Fruit fly (Drosophila melanogaster) whole organism: ENCODE results near the gene Aatf.

Experiments used
- CG8478 ChIP-seq: fragments of >200 bp; optimal IDR thresholded peaks from 2 replicates; lab custom pipeline; 2018; ENCODE audit warnings: inconsistent platforms
- Dll ChIP-seq: fragments of >200 bp; optimal IDR thresholded peaks from 2 replicates; lab custom pipeline; 2017
- EcR ChIP-seq, 2 experiments: fragments of >200 bp; optimal IDR thresholded peaks; 2 replicates each; lab custom pipeline; 2017; ENCODE audit warnings: missing biosample characterization in 2 of 2, missing genetic modification characterization in 2 of 2, missing genetic modification reagents in 2 of 2
- pan ChIP-seq: fragments of >200 bp; optimal IDR thresholded peaks from 2 replicates; lab custom pipeline; 2017
- psq ChIP-seq: fragments of >200 bp; optimal IDR thresholded peaks from 2 replicates; lab custom pipeline; 2017
- usp ChIP-seq: fragments of >200 bp; optimal IDR thresholded peaks from 2 replicates; lab custom pipeline; 2017; ENCODE audit warnings: missing biosample characterization, missing genetic modification characterization, mixed read lengths

The Aatf gene

dm6 chr2L:6698387-6698786 lies 19.0 kb upstream of the Aatf start:
- TF ChIP-seq EcR (GFP tag; optimal IDR thresholded peaks at IDR 0.05; lab: Kevin White, UChicago) (no peak), CG8478 (lab: Kevin White, UChicago) (no peak), pan (lab: Kevin White, UChicago) (no peak), psq (no peak), usp (GFP tag; lab: Kevin White, UChicago) (no peak), Dll (no peak)

DNA sequence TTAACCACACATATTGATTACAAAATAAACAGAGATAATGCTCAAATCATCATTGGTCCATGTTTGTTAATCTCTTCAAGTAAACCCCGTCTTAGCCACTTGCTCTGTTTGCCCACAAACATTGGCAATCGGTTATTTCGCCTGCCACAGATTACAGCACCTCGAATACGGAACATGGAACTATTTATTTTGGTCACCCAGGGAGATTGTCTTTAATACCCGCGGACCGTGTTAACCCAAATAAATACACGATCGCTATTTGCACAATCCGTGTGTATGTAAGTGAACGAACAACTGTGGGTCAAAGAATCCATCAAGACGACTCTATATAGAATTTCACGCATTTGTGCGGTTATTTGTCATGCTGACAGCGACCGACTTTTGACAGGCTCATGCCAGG lies 16.7 kb upstream of the Aatf start:
- TF ChIP-seq EcR (GFP tag; optimal IDR thresholded peaks at IDR 0.05; lab: Kevin White, UChicago): no peak
- no peak for TF ChIP-seq pan (lab: Kevin White, UChicago)
- TF ChIP-seq CG8478 (lab: Kevin White, UChicago): no peak
- TF ChIP-seq usp (GFP tag; lab: Kevin White, UChicago): no peak
- TF ChIP-seq Dll: no peak
- no peak for TF ChIP-seq psq

dm6 chr2L:6701409-6702199 lies 15.8 kb upstream of the Aatf start:
- no peak for TF ChIP-seq usp (GFP tag; lab: Kevin White, UChicago)
- no peak for TF ChIP-seq psq
- no peak for TF ChIP-seq CG8478 (lab: Kevin White, UChicago)
- TF ChIP-seq Dll: no peak
- TF ChIP-seq pan (lab: Kevin White, UChicago): no peak
- no peak for TF ChIP-seq EcR (GFP tag; optimal IDR thresholded peaks at IDR 0.05; lab: Kevin White, UChicago)

DNA sequence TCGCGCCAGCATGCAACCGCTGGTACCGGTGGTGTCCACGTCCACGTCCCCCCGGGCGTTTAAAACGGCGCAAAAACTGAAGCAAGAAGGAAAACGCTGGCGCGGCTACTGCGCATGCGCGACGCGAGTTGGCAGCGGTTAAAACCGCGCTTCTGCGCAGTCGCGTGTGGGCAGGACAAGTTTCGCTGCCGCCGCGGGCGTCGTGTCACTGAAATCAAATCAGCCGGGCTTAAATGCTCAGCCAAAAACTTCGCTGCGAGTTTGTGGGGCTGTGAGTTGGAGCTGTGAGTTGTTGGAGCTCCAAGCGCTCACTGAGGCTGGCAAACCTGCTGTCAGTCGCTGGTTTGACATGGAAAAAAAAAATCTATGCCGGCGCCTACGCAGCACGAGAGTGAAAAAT lies 12.3 kb upstream of the Aatf start:
- no peak for TF ChIP-seq EcR (GFP tag; optimal IDR thresholded peaks at IDR 0.05; lab: Kevin White, UChicago)
- no peak for TF ChIP-seq psq
- TF ChIP-seq Dll: no peak
- no peak for TF ChIP-seq CG8478 (lab: Kevin White, UChicago)
- TF ChIP-seq pan (lab: Kevin White, UChicago): no peak
- no peak for TF ChIP-seq usp (GFP tag; lab: Kevin White, UChicago)

DNA sequence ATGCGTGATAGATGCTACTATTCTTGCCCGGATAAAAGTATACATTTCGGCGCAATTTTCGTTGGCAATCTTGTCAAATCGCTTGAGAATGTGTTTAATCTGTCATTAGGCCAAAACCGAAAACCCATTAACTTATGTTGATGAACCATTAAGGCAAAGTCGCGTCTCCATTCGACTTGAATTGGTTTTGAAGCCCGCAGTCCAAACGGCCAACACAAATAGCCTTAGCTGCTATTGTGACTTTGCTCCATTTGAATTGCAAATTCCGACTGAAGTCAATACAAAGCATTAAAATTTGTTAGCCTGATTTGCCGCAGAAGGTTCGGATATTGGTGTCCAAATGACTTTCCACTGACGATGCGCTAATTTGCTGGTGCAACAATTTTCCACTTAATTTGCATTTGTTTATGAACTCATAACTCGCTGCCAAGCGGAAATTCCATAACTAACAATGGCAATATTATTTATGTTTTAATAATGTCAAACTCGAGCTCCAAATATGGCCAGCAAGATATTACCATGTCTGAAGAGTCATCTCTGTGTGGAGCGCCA lies 11.0 kb upstream of the Aatf start:
- TF ChIP-seq CG8478 (lab: Kevin White, UChicago): no peak
- TF ChIP-seq pan (lab: Kevin White, UChicago): no peak
- TF ChIP-seq usp (GFP tag; lab: Kevin White, UChicago): no peak
- TF ChIP-seq EcR (GFP tag; optimal IDR thresholded peaks at IDR 0.05; lab: Kevin White, UChicago): no peak
- no peak for TF ChIP-seq Dll
- TF ChIP-seq psq: no peak

dm6 chr2L:6708997-6709662 lies 8.3 kb upstream of the Aatf start, which contains the start of gene Tsp:
Gene Tsp (minus strand): TSS chr2L:6709086.
- TF ChIP-seq CG8478 (lab: Kevin White, UChicago) (no peak), Dll (peak; percentile 29), EcR (GFP tag; optimal IDR thresholded peaks at IDR 0.05; lab: Kevin White, UChicago) (no peak), psq (no peak)

- TF ChIP-seq pan (lab: Kevin White, UChicago): peak; percentile 76
- TF ChIP-seq usp (GFP tag; lab: Kevin White, UChicago): no peak
- TF ChIP-seq EcR (GFP tag; optimal IDR thresholded peaks at IDR 0.05; lab: Kevin White, UChicago): no peak
- TF ChIP-seq psq: no peak
- no peak for TF ChIP-seq CG8478 (lab: Kevin White, UChicago)
Measured at dm6 chr2L:6716182-6716770, 1.1 kb upstream of the Aatf start, which contains the start of gene AkhR. Gene AkhR (minus strand): TSS chr2L:6716186.

dm6 chr2L:6716921-6717320 lies 504 bp upstream of the Aatf start:
- TF ChIP-seq psq (no peak), usp (GFP tag; lab: Kevin White, UChicago) (no peak), pan (lab: Kevin White, UChicago) (no peak)

dm6 chr2L:6721710-6722109 lies 4.3 kb downstream of the Aatf start:
- no peak for TF ChIP-seq EcR (GFP tag; optimal IDR thresholded peaks at IDR 0.05; lab: Kevin White, UChicago)
- TF ChIP-seq Dll: no peak
- TF ChIP-seq usp (GFP tag; lab: Kevin White, UChicago): no peak
- TF ChIP-seq pan (lab: Kevin White, UChicago): no peak
- TF ChIP-seq CG8478 (lab: Kevin White, UChicago): no peak
- TF ChIP-seq psq: no peak

- TF ChIP-seq usp (GFP tag; lab: Kevin White, UChicago): no peak
- peak; percentile 13 for TF ChIP-seq CG8478 (lab: Kevin White, UChicago)
Measured at dm6 chr2L:6722822-6723749, 5.7 kb downstream of the Aatf start, which contains the start of gene homer. Gene homer (minus strand): TSS chr2L:6723359.
